Fruit fly (Drosophila melanogaster): ENCODE results near the gene Appl.
A peak's percentile ranks its signal among the peaks of the same experiment; 100 is the strongest.
"Not testable (repeated sequence)": the region's sequence is repeated elsewhere in the genome, so short reads cannot be mapped to it uniquely, and the experiment has no call there.

Gene Appl

dm6 chrX:529724-530603 is at the start of gene Appl, which contains the start of gene CG4293:
TSS of gene Appl (plus strand) at chrX:530501.
TSS of gene CG4293 (minus strand) at chrX:530291.
- no peak for TF ChIP-seq noc (tag; optimal IDR thresholded peaks at IDR 0.05)

dm6 chrX:481642-482041 is 48.7 kb upstream of the Appl start, which contains the start of gene CG3176:
TSS of gene CG3176 (plus strand) at chrX:481862.
- not testable (repeated sequence) for TF ChIP-seq noc (tag; optimal IDR thresholded peaks at IDR 0.05)

dm6 chrX:487517-487957 is 42.8 kb upstream of the Appl start, which contains the start of the genes CG18273 and CG3156:
TSS of gene CG18273 (minus strand) at chrX:487581.
TSS of gene CG3156 (plus strand) at chrX:487878.
- no peak for TF ChIP-seq noc (tag; optimal IDR thresholded peaks at IDR 0.05)

- TF ChIP-seq noc (tag; optimal IDR thresholded peaks at IDR 0.05): peak; percentile 11
Observed at dm6 chrX:492701-493299, 37.5 kb upstream of the Appl start.

dm6 chrX:493445-494190 is 36.7 kb upstream of the Appl start, which contains the start of gene CG17896:
TSS of gene CG17896 (minus strand) at chrX:493495.
- peak; percentile 98 for TF ChIP-seq noc (tag; optimal IDR thresholded peaks at IDR 0.05)

dm6 chrX:494191-494554 is 36.1 kb upstream of the Appl start:
- TF ChIP-seq noc (tag; optimal IDR thresholded peaks at IDR 0.05): no peak

- no peak for TF ChIP-seq noc (tag; optimal IDR thresholded peaks at IDR 0.05)
Observed at dm6 chrX:494607-495006, 35.7 kb upstream of the Appl start, which contains the start of gene CG17778. TSS of gene CG17778 (plus strand) at chrX:494614.

- no peak for TF ChIP-seq noc (tag; optimal IDR thresholded peaks at IDR 0.05)
Observed at dm6 chrX:496326-496725, 34.0 kb upstream of the Appl start, which contains the start of gene svr. TSS of gene svr (plus strand) at chrX:496446.

- TF ChIP-seq noc (tag; optimal IDR thresholded peaks at IDR 0.05): no peak
Observed at dm6 chrX:497425-497824, 32.9 kb upstream of the Appl start.

dm6 chrX:498434-498833 is 31.9 kb upstream of the Appl start:
- TF ChIP-seq noc (tag; optimal IDR thresholded peaks at IDR 0.05): no peak

- no peak for TF ChIP-seq noc (tag; optimal IDR thresholded peaks at IDR 0.05)
Observed at dm6 chrX:498924-499588, 31.2 kb upstream of the Appl start.

dm6 chrX:499589-500041 is 30.7 kb upstream of the Appl start:
- TF ChIP-seq noc (tag; optimal IDR thresholded peaks at IDR 0.05): peak; percentile 85

dm6 chrX:509117-509516 is 21.2 kb upstream of the Appl start, which contains the start of gene arg:
TSS of gene arg (plus strand) at chrX:509435.
- no peak for TF ChIP-seq noc (tag; optimal IDR thresholded peaks at IDR 0.05)

dm6 chrX:510528-510927 is 19.8 kb upstream of the Appl start:
- no peak for TF ChIP-seq noc (tag; optimal IDR thresholded peaks at IDR 0.05)

dm6 chrX:512527-512926 is 17.8 kb upstream of the Appl start:
- no peak for TF ChIP-seq noc (tag; optimal IDR thresholded peaks at IDR 0.05)
